Fruit fly (Drosophila melanogaster): ENCODE measurements around the gene CG33493.

The CG33493 gene

dm6 chr3L:10683899-10684340 is 9.0 kb downstream of the CG33493 start (continued):
- TF ChIP-seq Lim3 (GFP tag; IDR thresholded peaks at IDR 0.05) (no peak), Nf-YC (tag; optimal IDR thresholded peaks at IDR 0.05) (peak; percentile 22), Scr (GFP tag; IDR thresholded peaks at IDR 0.05; ENCODE audit: partially characterized antibody) (no peak), E2f1 (GFP tag; IDR thresholded peaks at IDR 0.05) (peak; percentile 56), Hmr (GFP tag; optimal IDR thresholded peaks at IDR 0.05) (peak; percentile 60), Pdp1 (GFP tag; optimal IDR thresholded peaks at IDR 0.05) (peak; percentile 60 to 72), Hsf (GFP tag; optimal IDR thresholded peaks at IDR 0.05) (peak; percentile 53), Adf1 (GFP tag; IDR thresholded peaks at IDR 0.05) (no peak), CG12744 (GFP tag; optimal IDR thresholded peaks at IDR 0.05) (peak; percentile 13), CG9437 (GFP tag; optimal IDR thresholded peaks at IDR 0.05) (peak; percentile 67), CG10321 (GFP tag; IDR thresholded peaks at IDR 0.05) (no peak), CG18619 (GFP tag; optimal IDR thresholded peaks at IDR 0.05) (peak; percentile 67), Doc2 (GFP tag; IDR thresholded peaks at IDR 0.05) (no peak), ssp (GFP tag; IDR thresholded peaks at IDR 0.05) (peak; percentile 56), crc (GFP tag; optimal IDR thresholded peaks at IDR 0.05) (no peak), CG6254 (GFP tag; optimal IDR thresholded peaks at IDR 0.05) (peak; percentile 54), CG12299 (tag; optimal IDR thresholded peaks at IDR 0.05) (no peak), CG8281 (tag; optimal IDR thresholded peaks at IDR 0.05) (no peak), br (optimal IDR thresholded peaks at IDR 0.05) (no peak), Optix (GFP tag; IDR thresholded peaks at IDR 0.05) (peak; percentile 62; the same call in 1 of the 3 replicates), Dek (tag; optimal IDR thresholded peaks at IDR 0.05) (peak; percentile 53), hkb (optimal IDR thresholded peaks at IDR 0.05) (no peak), hkb (GFP tag; IDR thresholded peaks at IDR 0.05) (peak; percentile 75), HmgZ (tag; optimal IDR thresholded peaks at IDR 0.05) (no peak), twi (tag; optimal IDR thresholded peaks at IDR 0.05) (no peak), CG33213 (GFP tag; optimal IDR thresholded peaks at IDR 0.05) (peak; percentile 71), trem (tag; optimal IDR thresholded peaks at IDR 0.05) (peak; percentile 53), CG6272 (GFP tag; IDR thresholded peaks at IDR 0.05) (peak; percentile 27; the same call in 1 of the 2 replicates), pfk (GFP tag; optimal IDR thresholded peaks at IDR 0.05) (no peak), Ssrp (tag; optimal IDR thresholded peaks at IDR 0.05) (peak; percentile 59), Chrac-16 (GFP tag; optimal IDR thresholded peaks at IDR 0.05) (peak; percentile 32), tup (GFP tag; optimal IDR thresholded peaks at IDR 0.05) (no peak), CG14965 (GFP tag; optimal IDR thresholded peaks at IDR 0.05; ENCODE audit: borderline replicate concordance) (peak; percentile 16), Atf-2 (GFP tag; optimal IDR thresholded peaks at IDR 0.05) (peak; percentile 39), H15 (GFP tag; IDR thresholded peaks at IDR 0.05) (peak; percentile 71; the same call in 2 of the 3 replicates), wek (GFP tag; optimal IDR thresholded peaks at IDR 0.05) (no peak), CG4730 (GFP tag; IDR thresholded peaks at IDR 0.05) (0 out of 2 replicates have a peak, but pooled peaks have one; percentile 34), Hr3 (GFP tag; optimal IDR thresholded peaks at IDR 0.05) (peak; percentile 36), Hey (tag; optimal IDR thresholded peaks at IDR 0.05) (no peak), NFAT (GFP tag; IDR thresholded peaks at IDR 0.05) (no peak), wdn (GFP tag; IDR thresholded peaks at IDR 0.05) (peak; percentile 25; the same call in 1 of the 2 replicates), Dp (GFP tag; optimal IDR thresholded peaks at IDR 0.05) (no peak), CG7372 (GFP tag; IDR thresholded peaks at IDR 0.05) (peak; percentile 42; the same call in 1 of the 2 replicates), maf-S (GFP tag; optimal IDR thresholded peaks at IDR 0.05) (peak; percentile 80), gem (tag; optimal IDR thresholded peaks at IDR 0.05) (peak; percentile 83), MESR4 (GFP tag; optimal IDR thresholded peaks at IDR 0.05) (no peak), D19A (tag; optimal IDR thresholded peaks at IDR 0.05) (no peak), CG8290 (GFP tag; optimal IDR thresholded peaks at IDR 0.05) (peak; percentile 31), CG8290 (tag; optimal IDR thresholded peaks at IDR 0.05) (peak in 1 of 2 experiments; percentile 4), bbx (GFP tag; IDR thresholded peaks at IDR 0.05; ENCODE audit: partially characterized antibody) (no peak), CG7928 (GFP tag; optimal IDR thresholded peaks at IDR 0.05) (peak; percentile 29), CG8924 (tag; optimal IDR thresholded peaks at IDR 0.05) (peak; percentile 31)

Data from whole organism, embryonic.